Worm (Caenorhabditis elegans) whole organism, late embryonic: ENCODE results near the gene Y62E10A.24.

Experiments used
- C38D4.7 ChIP-seq: fragments of 200-800 bp; sonication (Bioruptor generic); optimal IDR thresholded peaks from 2 replicates; lab custom pipeline; 2018; ENCODE audit warnings: mild to moderate bottlenecking, missing genetic modification characterization, moderate library complexity, missing compliant biosample characterization
- T23F11.4 ChIP-seq: fragments of 200-800 bp; sonication (Bioruptor generic); optimal IDR thresholded peaks from 2 replicates; lab custom pipeline; 2018; ENCODE audit warnings: mild to moderate bottlenecking, missing genetic modification characterization, missing compliant biosample characterization
- ahr-1 ChIP-seq: sonication (generic microtip); optimal IDR thresholded peaks from 2 replicates; lab custom pipeline; 2016; ENCODE audit warnings: missing genetic modification characterization, missing compliant biosample characterization
- ceh-14 ChIP-seq: sonication (generic microtip); optimal IDR thresholded peaks from 2 replicates; lab custom pipeline; 2016; ENCODE audit warnings: missing genotype, missing genetic modification characterization, missing compliant biosample characterization
- ceh-18 ChIP-seq: sonication (generic microtip); optimal IDR thresholded peaks from 2 replicates; lab custom pipeline; 2016; ENCODE audit warnings: missing genetic modification characterization, missing compliant biosample characterization
- ceh-19 ChIP-seq: fragments of 200-800 bp; sonication (Bioruptor generic); optimal IDR thresholded peaks from 2 replicates; lab custom pipeline; 2018; ENCODE audit warnings: mild to moderate bottlenecking, missing genetic modification characterization, missing compliant biosample characterization
- ceh-2 ChIP-seq: sonication (generic microtip); optimal IDR thresholded peaks from 2 replicates; lab custom pipeline; 2016; ENCODE audit warnings: missing genotype, missing genetic modification characterization, missing compliant biosample characterization
- ceh-22 ChIP-seq: sonication (generic microtip); optimal IDR thresholded peaks from 2 replicates; lab custom pipeline; 2017; ENCODE audit warnings: missing biosample characterization, missing genetic modification characterization
- ceh-45 ChIP-seq: fragments of 200-800 bp; sonication (Bioruptor generic); IDR thresholded peaks from 2 replicates; pipeline ENCODE4 v1.3.6; 2022; ENCODE audit warnings: missing genetic modification reagents, missing genetic modification characterization, missing compliant biosample characterization
- ceh-6 ChIP-seq: fragments of 200-800 bp; sonication (Bioruptor generic); optimal IDR thresholded peaks from 2 replicates; lab custom pipeline; 2018; ENCODE audit warnings: mild to moderate bottlenecking, missing genetic modification characterization, missing compliant biosample characterization
- che-1 ChIP-seq: sonication (generic microtip); optimal IDR thresholded peaks from 2 replicates; lab custom pipeline; 2016; ENCODE audit warnings: mild to moderate bottlenecking, missing genetic modification characterization, missing compliant biosample characterization
- dve-1 ChIP-seq: sonication (generic microtip); optimal IDR thresholded peaks from 2 replicates; lab custom pipeline; 2017; ENCODE audit warnings: antibody characterized with exemption, mild to moderate bottlenecking, missing genetic modification characterization, missing compliant biosample characterization
- elt-2 ChIP-seq: sonication (generic microtip); optimal IDR thresholded peaks from 2 replicates; lab custom pipeline; 2016; ENCODE audit warnings: missing genetic modification reagents, missing genetic modification characterization, missing compliant biosample characterization
- eyg-1 ChIP-seq: sonication (generic microtip); optimal IDR thresholded peaks from 2 replicates; lab custom pipeline; 2016; ENCODE audit warnings: missing genotype, missing genetic modification characterization, missing compliant biosample characterization
- fax-1 ChIP-seq: sonication (generic microtip); optimal IDR thresholded peaks from 2 replicates; lab custom pipeline; 2016; ENCODE audit warnings: missing genotype, missing genetic modification characterization, missing compliant biosample characterization
- fkh-6 ChIP-seq: sonication (generic microtip); optimal IDR thresholded peaks from 2 replicates; lab custom pipeline; 2016; ENCODE audit warnings: missing genetic modification characterization, missing compliant biosample characterization
- gmeb-2 ChIP-seq: sonication (generic microtip); optimal IDR thresholded peaks from 2 replicates; lab custom pipeline; 2016; ENCODE audit warnings: missing genetic modification characterization, inconsistent platforms, missing compliant biosample characterization
- hlh-13 ChIP-seq: fragments of 200-800 bp; sonication (Bioruptor generic); optimal IDR thresholded peaks from 2 replicates; lab custom pipeline; 2018; ENCODE audit warnings: mild to moderate bottlenecking, missing genetic modification characterization, missing compliant biosample characterization
- hlh-15 ChIP-seq: sonication (generic microtip); optimal IDR thresholded peaks from 2 replicates; lab custom pipeline; 2016; ENCODE audit warnings: missing genetic modification characterization, missing compliant biosample characterization
- hlh-6 ChIP-seq: sonication (generic microtip); optimal IDR thresholded peaks from 2 replicates; lab custom pipeline; 2016; ENCODE audit warnings: missing genotype, missing genetic modification characterization, missing compliant biosample characterization
- hlh-8 ChIP-seq: sonication (generic microtip); optimal IDR thresholded peaks from 2 replicates; lab custom pipeline; 2016; ENCODE audit warnings: missing genotype, missing genetic modification characterization, missing compliant biosample characterization
- lin-11 ChIP-seq: fragments of 200-800 bp; sonication (Bioruptor generic); optimal IDR thresholded peaks from 2 replicates; lab custom pipeline; 2018; ENCODE audit warnings: mild to moderate bottlenecking, missing genetic modification characterization, missing compliant biosample characterization
- mec-3 ChIP-seq: sonication (generic microtip); optimal IDR thresholded peaks from 2 replicates; lab custom pipeline; 2016; ENCODE audit warnings: borderline replicate concordance, missing genetic modification characterization, missing compliant biosample characterization
- nfya-1 ChIP-seq: sonication (generic microtip); optimal IDR thresholded peaks from 2 replicates; lab custom pipeline; 2017; ENCODE audit warnings: missing genetic modification characterization, mild to moderate bottlenecking, missing compliant biosample characterization, antibody characterized with exemption, moderate library complexity
- nhr-11 ChIP-seq: fragments of 150-350 bp; optimal IDR thresholded peaks from 2 replicates; lab custom pipeline; 2014; ENCODE audit warnings: missing biosample characterization, missing genetic modification characterization
- nhr-232 ChIP-seq: sonication (generic microtip); optimal IDR thresholded peaks from 2 replicates; lab custom pipeline; 2016; ENCODE audit warnings: missing genetic modification characterization, missing compliant biosample characterization
- npax-4 ChIP-seq: sonication (generic microtip); optimal IDR thresholded peaks from 2 replicates; lab custom pipeline; 2016; ENCODE audit warnings: missing genetic modification characterization, missing compliant biosample characterization
- pag-3 ChIP-seq: sonication (generic microtip); optimal IDR thresholded peaks from 2 replicates; lab custom pipeline; 2016; ENCODE audit warnings: missing compliant biosample characterization, missing genetic modification characterization, borderline replicate concordance
- pat-9 ChIP-seq: fragments of 200-800 bp; sonication (Bioruptor generic); optimal IDR thresholded peaks from 2 replicates; lab custom pipeline; 2018; ENCODE audit warnings: mild to moderate bottlenecking, missing genetic modification characterization, moderate library complexity, missing compliant biosample characterization
- pax-1 ChIP-seq: fragments of 150-350 bp; optimal IDR thresholded peaks from 2 replicates; lab custom pipeline; 2014; ENCODE audit warnings: missing biosample characterization, missing genetic modification characterization
- pha-2 ChIP-seq: sonication (generic microtip); optimal IDR thresholded peaks from 2 replicates; lab custom pipeline; 2017; ENCODE audit warnings: mild to moderate bottlenecking, missing genetic modification characterization, missing compliant biosample characterization
- pqm-1 ChIP-seq: sonication (generic microtip); optimal IDR thresholded peaks from 2 replicates; lab custom pipeline; 2016; ENCODE audit warnings: missing genetic modification characterization, missing compliant biosample characterization
- ref-2 ChIP-seq: sonication (generic microtip); optimal IDR thresholded peaks from 2 replicates; lab custom pipeline; 2016; ENCODE audit warnings: missing genetic modification characterization, missing compliant biosample characterization
- sox-2 ChIP-seq: fragments of 200-800 bp; sonication (Bioruptor generic); IDR thresholded peaks from 2 replicates; pipeline ENCODE4 v1.3.6; 2022; ENCODE audit warnings: missing genetic modification reagents, missing genetic modification characterization, missing compliant biosample characterization
- tbx-2 ChIP-seq: sonication (generic microtip); optimal IDR thresholded peaks from 2 replicates; lab custom pipeline; 2016; ENCODE audit warnings: missing genetic modification characterization, missing compliant biosample characterization
- tbx-7 ChIP-seq: sonication (generic microtip); optimal IDR thresholded peaks from 2 replicates; lab custom pipeline; 2016; ENCODE audit warnings: missing genotype, missing genetic modification characterization, missing compliant biosample characterization
- unc-42 ChIP-seq: sonication (generic microtip); optimal IDR thresholded peaks from 2 replicates; lab custom pipeline; 2016; ENCODE audit warnings: missing genotype, missing genetic modification characterization, missing compliant biosample characterization
- unc-55 ChIP-seq: sonication (generic microtip); optimal IDR thresholded peaks from 2 replicates; lab custom pipeline; 2017; ENCODE audit warnings: missing biosample characterization, missing genetic modification reagents, missing genetic modification characterization
- zip-5 ChIP-seq: sonication (generic microtip); optimal IDR thresholded peaks from 2 replicates; lab custom pipeline; 2016; ENCODE audit warnings: missing genetic modification characterization, missing compliant biosample characterization
- ztf-16 ChIP-seq: sonication (generic microtip); optimal IDR thresholded peaks from 2 replicates; lab custom pipeline; 2017; ENCODE audit warnings: missing genetic modification characterization, missing compliant biosample characterization

The Y62E10A.24 gene

DNA sequence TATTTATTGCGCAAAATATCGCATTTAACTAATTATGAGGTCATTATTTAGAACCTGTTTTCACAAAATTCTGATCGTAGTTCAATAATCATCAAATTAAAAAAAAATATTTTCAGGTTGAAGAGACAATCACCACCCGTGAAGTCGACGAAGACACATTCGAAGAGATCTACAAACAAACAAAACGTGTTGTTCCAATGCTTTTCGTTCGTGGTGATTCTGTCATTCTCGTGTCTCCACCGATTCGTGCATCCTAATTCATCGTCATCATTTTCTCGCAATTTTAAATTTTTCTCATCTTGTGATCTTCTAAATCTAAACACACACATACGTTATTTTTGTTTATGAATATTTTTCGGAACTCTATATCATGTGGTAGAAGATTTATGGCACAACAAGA is 18.3 kb downstream of the Y62E10A.24 start:
- TF ChIP-seq ceh-6 (GFP tag; lab: Kevin White, UChicago): no peak
- TF ChIP-seq ref-2 (tag; lab: Kevin White, UChicago): no peak
- TF ChIP-seq unc-42 (tag; lab: Kevin White, UChicago): no peak
- no peak for TF ChIP-seq npax-4 (tag; lab: Kevin White, UChicago)
- peak; percentile 35 for TF ChIP-seq dve-1 (tag; lab: Kevin White, UChicago)
- TF ChIP-seq hlh-13: no peak

DNA sequence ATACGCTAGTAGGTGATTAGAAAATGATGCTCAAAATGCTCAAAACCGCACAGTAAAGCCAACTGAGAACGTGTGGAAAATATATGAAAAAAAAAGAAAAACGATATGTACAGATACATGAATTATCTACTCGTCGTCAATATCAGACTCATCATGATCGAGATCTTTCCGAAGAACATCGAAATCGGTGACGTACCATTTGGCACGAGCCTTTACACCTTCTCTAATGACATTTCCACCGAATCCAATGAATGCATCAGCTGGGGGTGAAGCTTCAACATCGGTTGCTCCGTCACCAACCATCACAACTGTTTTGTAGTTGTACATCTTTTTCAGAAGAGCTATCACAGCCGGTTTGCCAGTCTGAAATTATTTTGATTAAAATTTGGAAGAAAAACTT is 18.7 kb downstream of the Y62E10A.24 start:
- TF ChIP-seq gmeb-2 (tag; lab: Kevin White, UChicago) (no peak), ceh-2 (tag; lab: Kevin White, UChicago) (no peak), ahr-1 (tag; lab: Kevin White, UChicago) (no peak), C38D4.7 (GFP tag; lab: Kevin White, UChicago) (no peak), lin-11 (tag; lab: Kevin White, UChicago) (no peak), fax-1 (tag; lab: Kevin White, UChicago) (no peak), nhr-232 (tag; lab: Kevin White, UChicago) (no peak), tbx-2 (no peak), pqm-1 (tag; lab: Kevin White, UChicago) (no peak), T23F11.4 (GFP tag; lab: Kevin White, UChicago) (no peak), nfya-1 (no peak), ztf-16 (tag; lab: Kevin White, UChicago) (no peak), hlh-6 (tag; lab: Kevin White, UChicago) (no peak), ceh-22 (no peak), nhr-11 (tag; lab: Kevin White, UChicago) (no peak)

DNA sequence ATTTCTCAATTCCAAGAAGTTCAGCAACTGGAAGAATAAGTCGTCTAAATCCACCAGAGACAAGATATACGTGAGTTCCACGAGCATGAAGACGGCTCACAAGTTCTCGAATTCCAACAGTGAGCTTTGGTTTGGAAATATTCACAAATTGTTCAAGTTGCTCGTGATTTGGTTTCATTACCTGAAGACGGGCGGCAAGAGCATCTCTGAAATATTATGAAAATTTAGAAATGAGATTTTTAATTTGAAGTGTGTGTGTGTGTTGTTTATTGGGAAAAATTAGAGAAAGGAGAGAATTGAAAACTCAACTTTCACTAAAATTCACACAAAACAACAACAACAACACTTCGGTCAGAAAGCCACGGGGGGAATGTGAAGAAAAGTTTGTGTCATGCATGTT is 20.3 kb downstream of the Y62E10A.24 start:
- TF ChIP-seq ceh-6 (GFP tag; lab: Kevin White, UChicago) (no peak), zip-5 (tag; lab: Kevin White, UChicago) (no peak), pha-2 (no peak), ceh-18 (no peak), pax-1 (tag; lab: Kevin White, UChicago) (no peak), ceh-14 (tag; lab: Kevin White, UChicago) (no peak), mec-3 (tag; lab: Kevin White, UChicago) (no peak), nhr-11 (tag; lab: Kevin White, UChicago) (no peak), hlh-8 (no peak), hlh-15 (no peak), eyg-1 (tag; lab: Kevin White, UChicago) (no peak), unc-55 (GFP tag; lab: Kevin White, UChicago) (no peak), ceh-45 (GFP tag; lab: Robert Waterston, UW) (no peak), pag-3 (tag; lab: Kevin White, UChicago) (no peak), tbx-7 (no peak), T23F11.4 (GFP tag; lab: Kevin White, UChicago) (no peak), fkh-6 (no peak), sox-2 (no peak), pat-9 (no peak)

DNA sequence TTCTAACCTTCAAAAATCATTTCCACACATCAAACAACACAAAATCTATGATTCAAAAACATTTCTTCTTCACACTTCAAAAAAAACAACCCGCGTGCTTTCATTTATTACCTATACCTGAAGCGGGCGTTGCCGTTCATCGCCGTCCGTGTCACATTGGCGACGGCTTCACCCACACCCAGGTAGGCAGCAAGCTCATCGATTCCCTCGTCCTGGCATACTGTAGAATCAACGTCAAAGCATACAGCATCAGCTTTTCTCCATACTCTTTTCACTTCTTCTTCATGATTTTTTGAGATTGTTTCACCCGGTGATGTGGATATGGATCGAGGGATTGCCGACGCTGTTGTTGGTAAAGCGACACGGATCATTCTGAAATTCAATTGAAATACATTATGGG is 21.7 kb downstream of the Y62E10A.24 start:
- TF ChIP-seq ceh-2 (tag; lab: Kevin White, UChicago): no peak
- TF ChIP-seq unc-55 (GFP tag; lab: Kevin White, UChicago): no peak
- TF ChIP-seq hlh-13: no peak
- TF ChIP-seq dve-1 (tag; lab: Kevin White, UChicago): no peak
- no peak for TF ChIP-seq ceh-6 (GFP tag; lab: Kevin White, UChicago)
- no peak for TF ChIP-seq elt-2
- TF ChIP-seq ceh-19: no peak
- TF ChIP-seq che-1 (tag; lab: Kevin White, UChicago): no peak
- no peak for TF ChIP-seq pag-3 (tag; lab: Kevin White, UChicago)
- no peak for TF ChIP-seq hlh-6 (tag; lab: Kevin White, UChicago)
- TF ChIP-seq C38D4.7 (GFP tag; lab: Kevin White, UChicago): no peak
